Fruit fly (Drosophila melanogaster): ENCODE measurements around the gene CG46525.

DNA sequence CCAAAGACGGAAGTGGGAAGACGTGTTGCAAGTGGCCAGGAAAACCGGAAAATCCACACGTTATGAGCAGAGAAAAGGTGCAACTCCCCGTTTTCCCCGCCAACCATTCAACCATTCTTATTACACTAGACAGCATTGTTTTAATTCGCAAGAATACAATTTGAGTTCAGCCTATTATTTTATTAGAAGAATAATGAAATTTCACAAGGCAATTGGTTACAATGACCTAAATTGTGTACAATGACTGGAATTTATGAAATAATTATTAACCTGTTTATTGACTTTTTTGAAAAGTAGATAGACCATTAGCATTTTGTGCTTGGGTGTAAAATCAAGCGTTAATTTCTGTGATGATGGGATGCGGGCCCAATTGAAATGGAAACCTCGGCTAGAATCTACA is 29.5 kb downstream of the CG46525 start:
- TF ChIP-seq Rel (GFP tag; optimal IDR thresholded peaks at IDR 0.05) = no peak
- TF ChIP-seq Rel (tag; optimal IDR thresholded peaks at IDR 0.05) = no peak
- no peak for TF ChIP-seq br (GFP tag; optimal IDR thresholded peaks at IDR 0.05)
- no peak for TF ChIP-seq sage (GFP tag; optimal IDR thresholded peaks at IDR 0.05)
- TF ChIP-seq Hr78 (GFP tag; optimal IDR thresholded peaks at IDR 0.05) = no peak
- TF ChIP-seq Myc (optimal IDR thresholded peaks at IDR 0.05) = no peak
- no peak for TF ChIP-seq dl (GFP tag; optimal IDR thresholded peaks at IDR 0.05; ENCODE audit: insufficient read depth in 1 of 2, partially characterized antibody in 2 of 2)
- TF ChIP-seq N (GFP tag; optimal IDR thresholded peaks at IDR 0.05) = no peak
- TF ChIP-seq dmrt93B (GFP tag; optimal IDR thresholded peaks at IDR 0.05) = no peak

Data from whole organism, wandering third instar larva.